Fruit fly (Drosophila melanogaster): ENCODE data around the gene Uch.

Gene Uch

dm6 chr2L:2177312-2177968 lies 36.6 kb downstream of the Uch start (continued):
- TF ChIP-seq Xrp1 (GFP tag; IDR thresholded peaks at IDR 0.05) (peak; percentile 54; the same call in 1 of the 2 replicates), CG11696 (GFP tag; IDR thresholded peaks at IDR 0.05) (peak; percentile 46; the same call in 1 of the 2 replicates), Lpt (GFP tag; optimal IDR thresholded peaks at IDR 0.05) (no peak), Opbp (GFP tag; IDR thresholded peaks at IDR 0.05; ENCODE audit: partially characterized antibody) (no peak), NfI (GFP tag; optimal IDR thresholded peaks at IDR 0.05) (peak; percentile 37), CG2129 (GFP tag; IDR thresholded peaks at IDR 0.05; ENCODE audit: partially characterized antibody) (no peak), CG18599 (GFP tag; optimal IDR thresholded peaks at IDR 0.05) (peak; percentile 63), CG33213 (GFP tag; optimal IDR thresholded peaks at IDR 0.05) (no peak), CG6254 (GFP tag; optimal IDR thresholded peaks at IDR 0.05) (no peak), CG7839 (tag; optimal IDR thresholded peaks at IDR 0.05) (peak; percentile 46), Side (GFP tag; optimal IDR thresholded peaks at IDR 0.05) (peak; percentile 9), Ada2b (GFP tag; IDR thresholded peaks at IDR 0.05) (peak; percentile 61), crp (GFP tag; optimal IDR thresholded peaks at IDR 0.05) (no peak), CG3163 (GFP tag; optimal IDR thresholded peaks at IDR 0.05) (no peak), Mes4 (GFP tag; optimal IDR thresholded peaks at IDR 0.05) (no peak), CG6765 (GFP tag; optimal IDR thresholded peaks at IDR 0.05) (no peak), Oli (tag; optimal IDR thresholded peaks at IDR 0.05) (peak; percentile 63), sens (GFP tag) (peak; percentile 80), D19B (GFP tag; optimal IDR thresholded peaks at IDR 0.05) (peak; percentile 35), CG7271 (tag; optimal IDR thresholded peaks at IDR 0.05) (no peak), salm (tag; optimal IDR thresholded peaks at IDR 0.05) (no peak), zfh1 (GFP tag; IDR thresholded peaks at IDR 0.05) (peak; percentile 49; the same call in 1 of the 3 replicates), p53 (GFP tag; optimal IDR thresholded peaks at IDR 0.05) (peak; percentile 21), Ets65A (GFP tag) (peak; percentile 92), CG8089 (GFP tag; optimal IDR thresholded peaks at IDR 0.05) (no peak), Fer1 (GFP tag; optimal IDR thresholded peaks at IDR 0.05) (peak; percentile 43), CG11695 (GFP tag; IDR thresholded peaks at IDR 0.05) (no peak), CG17829 (tag; optimal IDR thresholded peaks at IDR 0.05) (peak; percentile 23), CG13894 (tag; optimal IDR thresholded peaks at IDR 0.05) (no peak), wor (GFP tag; IDR thresholded peaks at IDR 0.05) (no peak), psq (GFP tag; optimal IDR thresholded peaks at IDR 0.05) (no peak), CG7928 (GFP tag; optimal IDR thresholded peaks at IDR 0.05) (no peak), CG10366 (GFP tag; IDR thresholded peaks at IDR 0.05) (no peak; the same call in 1 of the 2 replicates), mam (GFP tag; optimal IDR thresholded peaks at IDR 0.05) (peak; percentile 50), chm (GFP tag; IDR thresholded peaks at IDR 0.05) (no peak), ci (GFP tag; IDR thresholded peaks at IDR 0.05) (no peak), nmo (GFP tag; optimal IDR thresholded peaks at IDR 0.05) (peak; percentile 31), CG13624 (GFP tag; optimal IDR thresholded peaks at IDR 0.05) (peak; percentile 45), CG34422 (GFP tag; IDR thresholded peaks at IDR 0.05) (no peak), HmgD (GFP tag; optimal IDR thresholded peaks at IDR 0.05) (no peak), ase (GFP tag; IDR thresholded peaks at IDR 0.05) (no peak), sqz (GFP tag; optimal IDR thresholded peaks at IDR 0.05) (no peak), phol (tag; optimal IDR thresholded peaks at IDR 0.05) (peak; percentile 38), Chrac-16 (GFP tag; optimal IDR thresholded peaks at IDR 0.05) (no peak), Nf-YC (tag; optimal IDR thresholded peaks at IDR 0.05) (no peak), D (optimal IDR thresholded peaks at IDR 0.05) (no peak), D (GFP tag; optimal IDR thresholded peaks at IDR 0.05) (peak; percentile 42), nerfin-2 (GFP tag; IDR thresholded peaks at IDR 0.05; ENCODE audit: partially characterized antibody) (no peak), CG12299 (tag; optimal IDR thresholded peaks at IDR 0.05) (no peak), lola (GFP tag; optimal IDR thresholded peaks at IDR 0.05) (peak in 1 of 3 experiments; percentile 5)
